Fruit fly (Drosophila melanogaster) whole organism, prepupa: ENCODE data around the gene CG12116.

Experiments
- CG16779 ChIP-seq: fragments of 200-800 bp; sonication (Bioruptor generic); optimal IDR thresholded peaks from 3 replicates; lab custom pipeline; 2017; ENCODE audit warnings: missing biosample characterization, mild to moderate bottlenecking, missing genetic modification characterization
- CG4318 ChIP-seq: fragments of 200-800 bp; sonication (Bioruptor generic); optimal IDR thresholded peaks from 3 replicates; lab custom pipeline; 2017; ENCODE audit warnings: missing biosample characterization, mild to moderate bottlenecking, missing genetic modification characterization
- dsx ChIP-seq: fragments of 200-800 bp; optimal IDR thresholded peaks from 3 replicates; lab custom pipeline; 2019; ENCODE audit warnings: missing biosample characterization, mild to moderate bottlenecking, missing genetic modification characterization, moderate library complexity; ENCODE audit not compliant: poor library complexity, severe bottlenecking

DNA sequence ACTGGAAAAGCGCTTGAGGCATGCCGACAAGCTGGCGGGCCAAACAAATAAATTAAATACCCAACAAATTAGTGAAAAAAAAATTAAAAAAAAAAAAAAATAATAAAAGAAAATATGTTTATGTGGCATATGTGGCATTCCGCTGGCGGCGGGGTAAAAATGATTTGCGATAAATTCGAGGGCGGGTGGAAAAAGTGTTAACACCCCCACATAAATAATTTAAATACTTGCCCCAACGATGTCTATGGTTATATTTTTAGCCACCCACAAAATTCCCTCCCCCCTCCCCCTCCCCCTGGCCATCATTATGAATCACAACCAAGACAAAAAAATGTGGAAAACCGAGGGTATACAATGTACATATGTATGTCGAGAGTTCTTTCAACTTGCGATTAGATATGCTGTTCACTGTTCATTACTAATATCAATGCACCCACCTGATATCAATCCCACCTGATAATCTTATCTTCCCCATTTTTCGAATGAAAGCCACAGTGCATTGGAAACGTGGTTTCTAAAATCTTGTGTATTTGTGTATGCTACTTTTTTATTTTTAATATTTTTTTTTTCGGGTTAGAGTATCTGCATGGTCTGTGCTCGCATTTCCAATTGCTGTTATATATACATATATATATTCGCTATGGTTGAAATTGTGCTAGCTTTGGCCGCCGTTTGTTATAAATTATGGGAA, 18.5 kb downstream of the CG12116 start:
- no peak for TF ChIP-seq CG4318 (GFP tag; lab: Kevin White, UChicago)
- TF ChIP-seq dsx (GFP tag; lab: Kevin White, UChicago), result no peak
- TF ChIP-seq CG16779 (tag; lab: Kevin White, UChicago), result no peak
